Fruit fly (Drosophila melanogaster) whole organism: Measurements from ENCODE around the gene ttk.
A peak's percentile ranks its signal among the peaks of the same experiment; 100 is the strongest.

Experiments used
- CG8478 ChIP-seq: fragments of >200 bp; optimal IDR thresholded peaks from 2 replicates; lab custom pipeline; 2018; ENCODE audit warnings: inconsistent platforms
- Dll ChIP-seq: fragments of >200 bp; optimal IDR thresholded peaks from 2 replicates; lab custom pipeline; 2017
- EcR ChIP-seq, 2 experiments: fragments of >200 bp; optimal IDR thresholded peaks; 2 replicates each; lab custom pipeline; 2017; ENCODE audit warnings: missing biosample characterization in 2 of 2, missing genetic modification characterization in 2 of 2, missing genetic modification reagents in 2 of 2
- pan ChIP-seq: fragments of >200 bp; optimal IDR thresholded peaks from 2 replicates; lab custom pipeline; 2017
- psq ChIP-seq: fragments of >200 bp; optimal IDR thresholded peaks from 2 replicates; lab custom pipeline; 2017
- usp ChIP-seq: fragments of >200 bp; optimal IDR thresholded peaks from 2 replicates; lab custom pipeline; 2017; ENCODE audit warnings: missing biosample characterization, missing genetic modification characterization, mixed read lengths

The ttk gene

dm6 chr3R:31713306-31714123 is at the start of gene ttk:
ttk (plus strand) TSS chr3R:31713867.
- TF ChIP-seq usp (GFP tag; lab: Kevin White, UChicago) (no peak), EcR (GFP tag; optimal IDR thresholded peaks at IDR 0.05; lab: Kevin White, UChicago) (peak in 1 of 2 experiments; percentile 19), pan (lab: Kevin White, UChicago) (no peak), CG8478 (lab: Kevin White, UChicago) (no peak), psq (lab: Kevin White, UChicago) (no peak), Dll (lab: Kevin White, UChicago) (peak; percentile 100)

- TF ChIP-seq Dll (lab: Kevin White, UChicago) (no peak), psq (lab: Kevin White, UChicago) (no peak), EcR (GFP tag; optimal IDR thresholded peaks at IDR 0.05; lab: Kevin White, UChicago) (no peak), pan (lab: Kevin White, UChicago) (no peak), usp (GFP tag; lab: Kevin White, UChicago) (no peak), CG8478 (lab: Kevin White, UChicago) (no peak)
Measured at dm6 chr3R:31669153-31669934, 44.3 kb upstream of the ttk start, which contains the start of gene Zmynd8. Zmynd8 (plus strand) TSS chr3R:31669465.

dm6 chr3R:31672675-31673074 is 41.0 kb upstream of the ttk start:
- TF ChIP-seq psq (lab: Kevin White, UChicago) = no peak
- TF ChIP-seq Dll (lab: Kevin White, UChicago) = no peak
- TF ChIP-seq EcR (GFP tag; optimal IDR thresholded peaks at IDR 0.05; lab: Kevin White, UChicago) = no peak
- TF ChIP-seq CG8478 (lab: Kevin White, UChicago) = no peak
- no peak for TF ChIP-seq pan (lab: Kevin White, UChicago)
- no peak for TF ChIP-seq usp (GFP tag; lab: Kevin White, UChicago)

dm6 chr3R:31679830-31680294 is 33.8 kb upstream of the ttk start, which contains the start of gene CG11550:
CG11550 (minus strand) TSS chr3R:31679880.
- TF ChIP-seq CG8478 (lab: Kevin White, UChicago) = no peak
- TF ChIP-seq EcR (GFP tag; optimal IDR thresholded peaks at IDR 0.05; lab: Kevin White, UChicago) = no peak
- TF ChIP-seq psq (lab: Kevin White, UChicago) = no peak

dm6 chr3R:31680773-31681172 is 32.9 kb upstream of the ttk start:
- TF ChIP-seq psq (lab: Kevin White, UChicago) = no peak

- TF ChIP-seq EcR (GFP tag; optimal IDR thresholded peaks at IDR 0.05; lab: Kevin White, UChicago) (no peak), psq (lab: Kevin White, UChicago) (no peak), Dll (lab: Kevin White, UChicago) (no peak), usp (GFP tag; lab: Kevin White, UChicago) (no peak), pan (lab: Kevin White, UChicago) (no peak), CG8478 (lab: Kevin White, UChicago) (no peak)
Measured at dm6 chr3R:31682140-31682782, 31.4 kb upstream of the ttk start.

dm6 chr3R:31683048-31683857 is 30.4 kb upstream of the ttk start:
- TF ChIP-seq pan (lab: Kevin White, UChicago) (no peak), psq (lab: Kevin White, UChicago) (no peak)

- TF ChIP-seq EcR (GFP tag; optimal IDR thresholded peaks at IDR 0.05; lab: Kevin White, UChicago) (peak; percentile 83 to 90), Dll (lab: Kevin White, UChicago) (no peak), pan (lab: Kevin White, UChicago) (no peak), usp (GFP tag; lab: Kevin White, UChicago) (no peak), psq (lab: Kevin White, UChicago) (no peak), CG8478 (lab: Kevin White, UChicago) (no peak)
Measured at dm6 chr3R:31686692-31687351, 26.8 kb upstream of the ttk start.

dm6 chr3R:31687782-31688181 is 25.9 kb upstream of the ttk start:
- TF ChIP-seq pan (lab: Kevin White, UChicago) = no peak
- TF ChIP-seq CG8478 (lab: Kevin White, UChicago) = no peak
- TF ChIP-seq usp (GFP tag; lab: Kevin White, UChicago) = no peak
- TF ChIP-seq psq (lab: Kevin White, UChicago) = no peak
- TF ChIP-seq EcR (GFP tag; optimal IDR thresholded peaks at IDR 0.05; lab: Kevin White, UChicago) = no peak
- TF ChIP-seq Dll (lab: Kevin White, UChicago) = no peak
